Fruit fly (Drosophila melanogaster) S2 (cell line): ENCODE data around the gene CG8135.

Experiments used
- CG8478 ChIP-seq: fragments of >200 bp; optimal IDR thresholded peaks from 2 replicates; lab custom pipeline; 2018
- CTCF ChIP-seq, 2 experiments: fragments of >200 bp; optimal IDR thresholded peaks; 2 replicates each; lab custom pipeline; 2018

dm6 chr3R:9411928-9412640, 7.9 kb downstream of the CG8135 start, which contains the start of the genes Task7 and alpha-Man-IIa:
- TF ChIP-seq CG8478 (no peak), CTCF (optimal IDR thresholded peaks at IDR 0.05; lab: Kevin White, UChicago) (no peak)
